Worm (Caenorhabditis elegans) whole organism, L2 larva: ENCODE measurements around the gene hrpu-2.

ENCODE experiments used
- C34F6.9 ChIP-seq: fragments of 150-350 bp; optimal IDR thresholded peaks from 2 replicates; lab custom pipeline; 2014; ENCODE audit warnings: missing biosample characterization, missing genetic modification characterization
- blmp-1 ChIP-seq: sonication (generic microtip); optimal IDR thresholded peaks from 2 replicates; lab custom pipeline; 2017; ENCODE audit warnings: missing genetic modification characterization, mild to moderate bottlenecking, missing compliant biosample characterization, antibody characterized with exemption, moderate library complexity; ENCODE audit not compliant: insufficient read depth
- ceh-82 ChIP-seq: fragments of 150-350 bp; optimal IDR thresholded peaks from 2 replicates; lab custom pipeline; 2014; ENCODE audit warnings: missing biosample characterization, missing genetic modification characterization
- elt-3 ChIP-seq: sonication (generic microtip); optimal IDR thresholded peaks from 2 replicates; lab custom pipeline; 2017; ENCODE audit warnings: missing biosample characterization, missing genetic modification characterization
- mab-5 ChIP-seq: fragments of 150-350 bp; optimal IDR thresholded peaks from 2 replicates; lab custom pipeline; 2014; ENCODE audit warnings: missing biosample characterization, missing genetic modification characterization
- mdl-1 ChIP-seq, 2 experiments: fragments of 150-350 bp in 1 of 2; sonication (generic microtip) in 1 of 2; optimal IDR thresholded peaks; 2 replicates each; lab custom pipeline; 2017; ENCODE audit warnings: missing biosample characterization in 2 of 2, missing genetic modification characterization in 2 of 2
- nhr-23 ChIP-seq: fragments of 150-350 bp; optimal IDR thresholded peaks from 2 replicates; lab custom pipeline; 2014; ENCODE audit warnings: missing biosample characterization, missing genetic modification reagents, missing genetic modification characterization
- nhr-77 ChIP-seq: fragments of 150-350 bp; optimal IDR thresholded peaks from 2 replicates; lab custom pipeline; 2014; ENCODE audit warnings: missing biosample characterization, missing genetic modification characterization
- sma-3 ChIP-seq: sonication (generic microtip); optimal IDR thresholded peaks from 2 replicates; lab custom pipeline; 2016; ENCODE audit warnings: missing genetic modification reagents, missing genetic modification characterization, missing compliant biosample characterization
- ztf-4 ChIP-seq: fragments of 150-350 bp; optimal IDR thresholded peaks from 2 replicates; lab custom pipeline; 2014; ENCODE audit warnings: missing biosample characterization, missing genetic modification characterization

ce11 chrIV:2168514-2168913 is 9.2 kb upstream of the hrpu-2 start, which contains the start of gene C54E4.4:
- TF ChIP-seq mab-5 (tag; lab: Kevin White, UChicago), result no peak
- TF ChIP-seq mdl-1 (tag; optimal IDR thresholded peaks at IDR 0.05; lab: Kevin White, UChicago), result no peak
- no peak for TF ChIP-seq blmp-1 (tag; lab: Kevin White, UChicago)
- no peak for TF ChIP-seq nhr-23 (tag; lab: Kevin White, UChicago)
- TF ChIP-seq C34F6.9 (tag; lab: Kevin White, UChicago), result no peak
- no peak for TF ChIP-seq sma-3 (GFP tag; lab: Kevin White, UChicago)
- TF ChIP-seq nhr-77 (tag; lab: Kevin White, UChicago), result no peak
- no peak for TF ChIP-seq ztf-4 (tag; lab: Kevin White, UChicago)
- TF ChIP-seq ceh-82 (tag; lab: Kevin White, UChicago), result no peak
- no peak for TF ChIP-seq elt-3 (tag; lab: Kevin White, UChicago)
